Worm (Caenorhabditis elegans) whole organism, L3 larva: ENCODE measurements around the gene F48F5.8.

ENCODE experiments used
- R02D3.7 ChIP-seq: fragments of 150-350 bp; optimal IDR thresholded peaks from 2 replicates; lab custom pipeline; 2014; ENCODE audit warnings: missing biosample characterization, missing genetic modification characterization
- ZK546.5 ChIP-seq: sonication (generic microtip); optimal IDR thresholded peaks from 2 replicates; lab custom pipeline; 2017; ENCODE audit warnings: missing biosample characterization, missing genetic modification characterization
- aly-2 ChIP-seq: fragments of 150-350 bp; optimal IDR thresholded peaks from 2 replicates; lab custom pipeline; 2014; ENCODE audit warnings: missing biosample characterization, missing genetic modification characterization
- jun-1 ChIP-seq: fragments of 150-350 bp; optimal IDR thresholded peaks from 2 replicates; lab custom pipeline; 2014; ENCODE audit warnings: missing biosample characterization, missing genetic modification reagents, missing genetic modification characterization
- nhr-11 ChIP-seq: fragments of 150-350 bp; optimal IDR thresholded peaks from 2 replicates; lab custom pipeline; 2014; ENCODE audit warnings: missing biosample characterization, missing genetic modification characterization
- nhr-12 ChIP-seq: fragments of 150-350 bp; optimal IDR thresholded peaks from 2 replicates; lab custom pipeline; 2014; ENCODE audit warnings: missing biosample characterization, missing genetic modification characterization
- nhr-25 ChIP-seq: sonication (generic microtip); optimal IDR thresholded peaks from 2 replicates; lab custom pipeline; 2017; ENCODE audit warnings: missing biosample characterization, missing genetic modification characterization
- nhr-76 ChIP-seq: fragments of 150-350 bp; sonication (generic microtip); optimal IDR thresholded peaks from 5 replicates; lab custom pipeline; 2014; ENCODE audit warnings: missing biosample characterization, missing genetic modification characterization
- pha-4 ChIP-seq: fragments of 150-350 bp; optimal IDR thresholded peaks from 2 replicates; lab custom pipeline; 2014; ENCODE audit warnings: missing biosample characterization, missing genetic modification reagents, missing genetic modification characterization
- unc-62 ChIP-seq: fragments of 150-350 bp; sonication (generic microtip); optimal IDR thresholded peaks from 4 replicates; lab custom pipeline; 2014; ENCODE audit warnings: missing biosample characterization, missing genetic modification reagents, missing genetic modification characterization

ce11 chrV:20417809-20418208, 7.3 kb upstream of the F48F5.8 start:
- no peak for TF ChIP-seq ZK546.5
- TF ChIP-seq nhr-25 (tag; lab: Kevin White, UChicago): no peak
- no peak for TF ChIP-seq R02D3.7 (tag; lab: Kevin White, UChicago)
- TF ChIP-seq jun-1 (tag; lab: Kevin White, UChicago): peak; percentile 50
- TF ChIP-seq aly-2 (tag; lab: Kevin White, UChicago): no peak
- TF ChIP-seq pha-4 (tag; lab: Kevin White, UChicago): peak; percentile 62
- TF ChIP-seq nhr-76 (tag; lab: Kevin White, UChicago): no peak
- no peak for TF ChIP-seq unc-62 (GFP tag; lab: Kevin White, UChicago)
- no peak for TF ChIP-seq nhr-12 (tag; lab: Kevin White, UChicago)
- TF ChIP-seq nhr-11: no peak
